Worm (Caenorhabditis elegans) whole organism, L4 larva: Measurements from ENCODE around the gene ZK1073.2.

Experiments used
- aly-2 ChIP-seq: sonication (generic microtip); optimal IDR thresholded peaks from 2 replicates; lab custom pipeline; 2018; ENCODE audit warnings: missing biosample characterization, missing genetic modification characterization
- attf-4 ChIP-seq: sonication (generic microtip); optimal IDR thresholded peaks from 3 replicates; lab custom pipeline; 2017; ENCODE audit warnings: missing biosample characterization, missing genetic modification characterization
- ceh-82 ChIP-seq: sonication (generic microtip); optimal IDR thresholded peaks from 2 replicates; lab custom pipeline; 2017; ENCODE audit warnings: missing biosample characterization, missing genetic modification characterization
- cey-2 ChIP-seq: sonication (generic microtip); optimal IDR thresholded peaks from 3 replicates; lab custom pipeline; 2017; ENCODE audit warnings: missing genetic modification characterization, mild to moderate bottlenecking, missing compliant biosample characterization, antibody characterized with exemption, borderline replicate concordance; ENCODE audit not compliant: insufficient read depth
- egl-27 ChIP-seq: sonication (generic microtip); optimal IDR thresholded peaks from 3 replicates; lab custom pipeline; 2017; ENCODE audit warnings: missing biosample characterization, missing genetic modification reagents, missing genetic modification characterization
- egl-43 ChIP-seq: fragments of 200-800 bp; sonication (Bioruptor generic); IDR thresholded peaks from 2 replicates; pipeline ENCODE4 v1.3.6; 2022; ENCODE audit warnings: missing genetic modification reagents, missing genetic modification characterization, missing compliant biosample characterization
- nhr-11 ChIP-seq: fragments of 150-350 bp; optimal IDR thresholded peaks from 2 replicates; lab custom pipeline; 2014; ENCODE audit warnings: missing biosample characterization, missing genetic modification characterization
- nhr-25 ChIP-seq: sonication (generic microtip); optimal IDR thresholded peaks from 2 replicates; lab custom pipeline; 2017; ENCODE audit warnings: missing genetic modification characterization, mild to moderate bottlenecking, missing compliant biosample characterization, antibody characterized with exemption, moderate library complexity, borderline replicate concordance; ENCODE audit not compliant: insufficient read depth
- pqm-1 ChIP-seq: sonication (generic microtip); optimal IDR thresholded peaks from 2 replicates; lab custom pipeline; 2017; ENCODE audit warnings: missing biosample characterization, missing genetic modification characterization
- rbr-2 ChIP-seq: sonication (generic microtip); optimal IDR thresholded peaks from 2 replicates; lab custom pipeline; 2016; ENCODE audit warnings: missing genotype, missing genetic modification characterization, missing compliant biosample characterization

ce11 chrX:16122628-16123027 lies 19.1 kb downstream of the ZK1073.2 start:
- no peak for TF ChIP-seq nhr-25
- TF ChIP-seq ceh-82 (tag; lab: Kevin White, UChicago) = no peak
- TF ChIP-seq egl-27 (tag; lab: Kevin White, UChicago) = no peak
- no peak for TF ChIP-seq nhr-11 (tag; lab: Kevin White, UChicago)
- TF ChIP-seq attf-4 (tag; lab: Kevin White, UChicago) = no peak
- no peak for TF ChIP-seq rbr-2 (tag; lab: Kevin White, UChicago)
- no peak for TF ChIP-seq pqm-1 (tag; lab: Kevin White, UChicago)
- no peak for TF ChIP-seq aly-2 (tag; lab: Kevin White, UChicago)
- TF ChIP-seq egl-43 (GFP tag; lab: Robert Waterston, UW) = no peak
- no peak for TF ChIP-seq cey-2
